Fruit fly (Drosophila melanogaster) whole organism, embryonic: ENCODE results near the gene CG42579.

Experiments used
- Atf6 ChIP-seq: fragments of 200-800 bp; sonication (Bioruptor generic); IDR thresholded peaks from 2 replicates; pipeline ENCODE4 v1.3.6; 2022; ENCODE audit warnings: missing biosample characterization, missing genetic modification characterization
- Awh ChIP-seq: fragments of 200-800 bp; sonication (Bioruptor generic); IDR thresholded peaks from 2 replicates; pipeline ENCODE4, ENCODE4 v1.3.6; 2022; ENCODE audit warnings: missing biosample characterization, missing genetic modification characterization
- CG10543 ChIP-seq: fragments of 200-800 bp; sonication (Bioruptor generic); optimal IDR thresholded peaks from 3 replicates; lab custom pipeline; 2017; ENCODE audit warnings: missing biosample characterization, mild to moderate bottlenecking, missing genetic modification characterization, moderate library complexity
- CG10565 ChIP-seq: fragments of 200-800 bp; sonication (Bioruptor generic); optimal IDR thresholded peaks from 3 replicates; lab custom pipeline; 2016; ENCODE audit warnings: missing biosample characterization, mild to moderate bottlenecking, missing genetic modification characterization
- CG11085 ChIP-seq: fragments of 200-800 bp; sonication (Bioruptor generic); IDR thresholded peaks from 2 replicates; pipeline ENCODE4 v1.3.6; 2022; ENCODE audit warnings: missing biosample characterization, missing genetic modification characterization
- CG12744 ChIP-seq: fragments of 200-800 bp; sonication (Bioruptor generic); optimal IDR thresholded peaks from 2 replicates; lab custom pipeline; 2016; ENCODE audit warnings: missing biosample characterization, missing genetic modification characterization
- CG14860 ChIP-seq: fragments of 200-800 bp; sonication (Bioruptor generic); IDR thresholded peaks from 3 replicates; pipeline ENCODE4 v1.3.6; 2022; ENCODE audit warnings: missing biosample characterization, missing genetic modification characterization; ENCODE audit not compliant: partially characterized antibody
- CG16815 ChIP-seq: fragments of 200-800 bp; sonication (Bioruptor generic); optimal IDR thresholded peaks from 3 replicates; lab custom pipeline; 2017; ENCODE audit warnings: missing biosample characterization, mild to moderate bottlenecking, missing genetic modification characterization
- CG17328 ChIP-seq: fragments of 200-800 bp; sonication (Bioruptor generic); IDR thresholded peaks from 2 replicates; pipeline ENCODE4 v1.3.6; 2022; ENCODE audit warnings: missing biosample characterization, missing genetic modification characterization
- CG18011 ChIP-seq: fragments of 200-800 bp; sonication (Bioruptor generic); optimal IDR thresholded peaks from 2 replicates; lab custom pipeline; 2017; ENCODE audit warnings: missing biosample characterization, missing genetic modification characterization, mild to moderate bottlenecking, moderate library complexity, missing genotype
- CG33213 ChIP-seq: fragments of 200-800 bp; sonication (Bioruptor generic); optimal IDR thresholded peaks from 3 replicates; lab custom pipeline; 2016; ENCODE audit warnings: missing biosample characterization, missing genetic modification characterization
- CG4424 ChIP-seq: fragments of 200-800 bp; sonication (Bioruptor generic); optimal IDR thresholded peaks from 3 replicates; lab custom pipeline; 2016; ENCODE audit warnings: missing biosample characterization, missing genetic modification characterization
- CG5953 ChIP-seq: fragments of 200-800 bp; sonication (Bioruptor generic); IDR thresholded peaks from 2 replicates; pipeline ENCODE4 v1.3.6; 2022; ENCODE audit warnings: missing biosample characterization, missing genetic modification characterization
- CG8359 ChIP-seq: fragments of 200-800 bp; sonication (Bioruptor generic); optimal IDR thresholded peaks from 2 replicates; lab custom pipeline; 2017; ENCODE audit warnings: missing biosample characterization, mild to moderate bottlenecking, missing genetic modification characterization, borderline replicate concordance
- CG9215 ChIP-seq: fragments of 200-800 bp; sonication (Bioruptor generic); IDR thresholded peaks from 2 replicates; pipeline ENCODE4 v1.3.6; 2022; ENCODE audit warnings: missing biosample characterization, missing genetic modification characterization
- CoRest ChIP-seq: fragments of 200-800 bp; sonication (Bioruptor generic); optimal IDR thresholded peaks from 3 replicates; lab custom pipeline; 2018; ENCODE audit warnings: missing biosample characterization, mild to moderate bottlenecking, missing genetic modification characterization, moderate library complexity
- Dbx ChIP-seq: fragments of 200-800 bp; sonication (Bioruptor generic); IDR thresholded peaks from 3 replicates; pipeline ENCODE4 v1.3.6; 2022; ENCODE audit warnings: missing biosample characterization, missing genetic modification characterization
- Dfd ChIP-seq, 2 experiments: fragments of >200 bp; optimal IDR thresholded peaks; 2 replicates each; lab custom pipeline; 2017; ENCODE audit warnings: missing biosample characterization in 2 of 2, missing genetic modification characterization in 2 of 2
- Dref ChIP-seq: fragments of 200-800 bp; sonication (Bioruptor generic); IDR thresholded peaks from 2 replicates; pipeline ENCODE4 v1.3.6; 2022; ENCODE audit warnings: missing biosample characterization, missing genetic modification characterization
- HmgD ChIP-seq: fragments of 200-800 bp; sonication (Bioruptor generic); optimal IDR thresholded peaks from 3 replicates; lab custom pipeline; 2016; ENCODE audit warnings: missing biosample characterization, missing genetic modification characterization
- Mad ChIP-seq: fragments of 200-800 bp; sonication (Bioruptor generic); optimal IDR thresholded peaks from 2 replicates; lab custom pipeline; 2016; ENCODE audit warnings: missing biosample characterization, missing genetic modification characterization
- Nf-YB ChIP-seq: fragments of 200-800 bp; sonication (Bioruptor generic); optimal IDR thresholded peaks from 3 replicates; lab custom pipeline; 2019; ENCODE audit warnings: missing biosample characterization, mild to moderate bottlenecking, missing genetic modification characterization, moderate library complexity
- NfI ChIP-seq: fragments of 200-800 bp; sonication (Bioruptor generic); optimal IDR thresholded peaks from 3 replicates; lab custom pipeline; 2018; ENCODE audit warnings: missing biosample characterization, mild to moderate bottlenecking, missing genetic modification characterization, moderate library complexity
- ase ChIP-seq: fragments of 200-800 bp; sonication (Bioruptor generic); IDR thresholded peaks from 3 replicates; pipeline ENCODE4 v1.3.6; 2022; ENCODE audit warnings: missing biosample characterization, missing genetic modification characterization
- az2 ChIP-seq: fragments of 200-800 bp; sonication (Bioruptor generic); optimal IDR thresholded peaks from 3 replicates; lab custom pipeline; 2016; ENCODE audit warnings: missing biosample characterization, missing genetic modification characterization
- br ChIP-seq: fragments of >200 bp; optimal IDR thresholded peaks from 2 replicates; lab custom pipeline; 2017
- cato ChIP-seq: fragments of 200-800 bp; sonication (Bioruptor generic); optimal IDR thresholded peaks from 2 replicates; lab custom pipeline; 2016; ENCODE audit warnings: missing biosample characterization, missing genetic modification characterization, borderline replicate concordance
- dan ChIP-seq: fragments of 200-800 bp; sonication (Bioruptor generic); IDR thresholded peaks from 2 replicates; pipeline ENCODE4 v1.3.6; 2022; ENCODE audit warnings: missing biosample characterization, missing genetic modification characterization
- emc ChIP-seq: fragments of 200-800 bp; sonication (Bioruptor generic); optimal IDR thresholded peaks from 2 replicates; lab custom pipeline; 2016; ENCODE audit warnings: missing biosample characterization, missing genetic modification characterization
- fu2 ChIP-seq: fragments of 200-800 bp; sonication (Bioruptor generic); optimal IDR thresholded peaks from 2 replicates; lab custom pipeline; 2016; ENCODE audit warnings: missing biosample characterization, missing genetic modification characterization
- gcm ChIP-seq: fragments of 200-800 bp; sonication (Bioruptor generic); optimal IDR thresholded peaks from 2 replicates; lab custom pipeline; 2019; ENCODE audit warnings: missing biosample characterization, mild to moderate bottlenecking, missing genetic modification characterization, moderate library complexity
- insv ChIP-seq, 2 experiments: fragments of 200-800 bp; sonication (Bioruptor generic); optimal IDR thresholded peaks; 3 replicates each; lab custom pipeline; 2016 to 2018; ENCODE audit warnings: missing biosample characterization in 2 of 2, missing genetic modification characterization in 2 of 2
- ken ChIP-seq: fragments of 200-800 bp; sonication (Bioruptor generic); IDR thresholded peaks from 3 replicates; pipeline ENCODE4 v1.3.6; 2022; ENCODE audit warnings: missing biosample characterization, missing genetic modification characterization
- knrl ChIP-seq: fragments of 200-800 bp; sonication (Bioruptor generic); IDR thresholded peaks from 3 replicates; pipeline ENCODE4 v1.3.6; 2022; ENCODE audit warnings: missing biosample characterization, missing genetic modification characterization; ENCODE audit not compliant: partially characterized antibody
- maf-S ChIP-seq: fragments of 200-800 bp; sonication (Bioruptor generic); optimal IDR thresholded peaks from 2 replicates; lab custom pipeline; 2016; ENCODE audit warnings: missing biosample characterization, missing genetic modification characterization
- otp ChIP-seq: fragments of 200-800 bp; sonication (Bioruptor generic); IDR thresholded peaks from 3 replicates; pipeline ENCODE4, ENCODE4 v1.3.6; 2022; ENCODE audit warnings: missing biosample characterization, missing genetic modification characterization
- psq ChIP-seq: fragments of 200-800 bp; sonication (Bioruptor generic); optimal IDR thresholded peaks from 2 replicates; lab custom pipeline; 2017; ENCODE audit warnings: missing biosample characterization, missing genetic modification characterization
- pum ChIP-seq: fragments of 200-800 bp; sonication (Bioruptor generic); optimal IDR thresholded peaks from 2 replicates; lab custom pipeline; 2016; ENCODE audit warnings: missing biosample characterization, missing genetic modification characterization
- salm ChIP-seq: fragments of 200-800 bp; sonication (Bioruptor generic); optimal IDR thresholded peaks from 2 replicates; lab custom pipeline; 2018; ENCODE audit warnings: missing biosample characterization, mild to moderate bottlenecking, missing genetic modification characterization
- scrt ChIP-seq: fragments of 200-800 bp; sonication (Bioruptor generic); optimal IDR thresholded peaks from 2 replicates; lab custom pipeline; 2018; ENCODE audit warnings: missing biosample characterization, mild to moderate bottlenecking, missing genetic modification characterization, moderate library complexity
- sisA ChIP-seq: fragments of 200-800 bp; sonication (Bioruptor generic); IDR thresholded peaks from 2 replicates; pipeline ENCODE4 v1.3.6; 2022; ENCODE audit warnings: missing biosample characterization, missing genetic modification characterization
- slbo ChIP-seq: fragments of 200-800 bp; sonication (Bioruptor generic); IDR thresholded peaks from 2 replicates; pipeline ENCODE4 v1.3.6; 2022; ENCODE audit warnings: missing biosample characterization, missing genetic modification characterization
- slp2 ChIP-seq: fragments of 200-800 bp; sonication (Bioruptor generic); optimal IDR thresholded peaks from 2 replicates; lab custom pipeline; 2016; ENCODE audit warnings: missing biosample characterization, missing genetic modification characterization
- sqz ChIP-seq: fragments of 200-800 bp; sonication (Bioruptor generic); optimal IDR thresholded peaks from 3 replicates; lab custom pipeline; 2018; ENCODE audit warnings: missing biosample characterization, mild to moderate bottlenecking, missing genetic modification characterization
- tin ChIP-seq: fragments of 200-800 bp; sonication (Bioruptor generic); optimal IDR thresholded peaks from 3 replicates; lab custom pipeline; 2016; ENCODE audit warnings: missing biosample characterization, missing genetic modification characterization
- trh ChIP-seq: fragments of 200-800 bp; sonication (Bioruptor generic); optimal IDR thresholded peaks from 2 replicates; lab custom pipeline; 2016; ENCODE audit warnings: missing biosample characterization, missing genetic modification characterization
- unc-4 ChIP-seq: fragments of 200-800 bp; sonication (Bioruptor generic); IDR thresholded peaks from 2 replicates; pipeline ENCODE4 v1.3.6; 2022; ENCODE audit warnings: missing biosample characterization, missing genetic modification characterization; ENCODE audit not compliant: partially characterized antibody
- vnd ChIP-seq: fragments of 200-800 bp; sonication (Bioruptor generic); IDR thresholded peaks from 3 replicates; pipeline ENCODE4 v1.3.6; 2022; ENCODE audit warnings: missing biosample characterization, missing genetic modification characterization; ENCODE audit not compliant: partially characterized antibody
- zen ChIP-seq: fragments of 200-800 bp; sonication (Bioruptor generic); optimal IDR thresholded peaks from 3 replicates; lab custom pipeline; 2018; ENCODE audit warnings: missing biosample characterization, mild to moderate bottlenecking, missing genetic modification characterization, moderate library complexity

CG42579 gene

DNA sequence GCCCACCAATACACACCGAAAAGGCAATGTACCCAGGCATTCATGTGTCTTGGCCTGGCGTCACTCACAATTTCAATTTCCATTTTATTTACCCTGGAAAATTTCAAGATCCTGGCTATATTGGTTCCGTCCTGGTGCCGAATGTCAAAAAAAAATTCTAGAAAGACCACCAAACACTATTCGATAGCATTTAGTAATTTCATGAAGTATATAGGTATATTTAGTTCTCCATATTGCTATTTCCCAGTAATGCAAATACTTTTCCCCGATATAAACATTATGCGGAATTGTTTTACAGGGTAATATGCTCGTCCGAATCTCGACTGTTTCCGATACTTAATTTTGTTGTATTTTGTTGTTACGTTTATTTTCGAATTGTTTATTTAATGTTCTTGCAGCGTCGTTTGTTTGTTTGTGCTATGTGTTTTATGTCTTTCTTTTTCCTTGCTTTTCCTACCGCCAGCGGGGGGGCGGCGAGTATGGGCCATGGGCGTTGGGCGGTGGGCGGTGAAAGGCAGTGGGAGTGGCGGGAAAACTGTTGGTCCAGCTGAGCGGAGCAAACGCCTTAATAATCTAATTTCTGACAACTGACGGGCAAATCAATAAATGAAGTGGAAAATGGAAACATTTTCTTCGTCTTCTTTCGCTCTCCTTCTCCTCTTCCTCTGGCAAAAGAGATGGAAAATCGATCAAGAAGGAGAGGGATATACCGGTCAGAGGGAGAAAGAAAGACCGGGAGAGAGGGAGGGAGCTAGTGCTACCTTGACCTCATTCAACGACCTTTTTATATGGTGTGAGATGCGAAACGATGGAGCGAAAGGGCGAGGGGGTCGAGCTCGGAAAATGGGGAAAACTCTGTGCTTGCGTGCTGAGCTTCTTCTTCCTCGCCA, 31.4 kb upstream of the CG42579 start (continued):
- TF ChIP-seq Atf6 (GFP tag; lab: Robert Waterston, UW) (peak; percentile 48), Mad (GFP tag; lab: Kevin White, UChicago) (peak; percentile 4), CG8359 (GFP tag; lab: Kevin White, UChicago) (peak; percentile 6), ase (GFP tag; lab: Robert Waterston, UW) (0 out of 3 replicates have a peak, but pooled peaks have one; percentile 41), fu2 (GFP tag; lab: Kevin White, UChicago) (peak; percentile 28), sisA (GFP tag; lab: Robert Waterston, UW) (peak; percentile 63), vnd (GFP tag; lab: Robert Waterston, UW) (no peak), tin (GFP tag; lab: Kevin White, UChicago) (peak; percentile 52), CG9215 (no peak), CG12744 (GFP tag; lab: Kevin White, UChicago) (no peak), psq (peak; percentile 4), maf-S (GFP tag; lab: Kevin White, UChicago) (peak; percentile 45), scrt (GFP tag; lab: Kevin White, UChicago) (peak; percentile 39), CG18011 (no peak), trh (GFP tag; lab: Kevin White, UChicago) (peak; percentile 41), insv (GFP tag; optimal IDR thresholded peaks at IDR 0.05; lab: Kevin White, UChicago) (no peak), CG10565 (no peak), gcm (peak; percentile 12), knrl (no peak), slbo (GFP tag; lab: Robert Waterston, UW) (peak; percentile 72), Dbx (0 out of 3 replicates have a peak, but pooled peaks have one; percentile 34), HmgD (GFP tag; lab: Kevin White, UChicago) (no peak), NfI (GFP tag; lab: Kevin White, UChicago) (peak; percentile 49), CG17328 (GFP tag; lab: Robert Waterston, UW) (peak; percentile 56), Dref (GFP tag; lab: Robert Waterston, UW) (no peak), az2 (peak; percentile 65), slp2 (peak; percentile 18), CG14860 (GFP tag; lab: Robert Waterston, UW) (no peak), Dfd (GFP tag; optimal IDR thresholded peaks at IDR 0.05; lab: Kevin White, UChicago) (peak in 1 of 2 experiments; percentile 18), salm (tag; lab: Kevin White, UChicago) (peak; percentile 2), pum (GFP tag; lab: Kevin White, UChicago) (peak; percentile 39), CG4424 (peak; percentile 68), Awh (0 out of 2 replicates have a peak, but pooled peaks have one; percentile 37), unc-4 (no peak), sqz (GFP tag; lab: Kevin White, UChicago) (no peak), CG33213 (GFP tag; lab: Kevin White, UChicago) (no peak), cato (GFP tag; lab: Kevin White, UChicago) (no peak), br (lab: Kevin White, UChicago) (no peak), dan (no peak), CG11085 (GFP tag; lab: Robert Waterston, UW) (no peak), CG16815 (peak; percentile 49), CoRest (tag; lab: Kevin White, UChicago) (peak; percentile 69), Nf-YB (GFP tag; lab: Kevin White, UChicago) (peak; percentile 10), emc (no peak), ken (peak; percentile 34; the same call in 1 of the 3 replicates), CG5953 (GFP tag; lab: Robert Waterston, UW) (no peak), CG10543 (GFP tag; lab: Kevin White, UChicago) (no peak), zen (tag; lab: Kevin White, UChicago) (peak; percentile 10), otp (GFP tag; lab: Robert Waterston, UW) (0 out of 3 replicates have a peak, but pooled peaks have one; percentile 19)
